Worm (Caenorhabditis elegans) whole organism, L1 larva: ENCODE measurements around the gene che-11.

Source experiments
- mab-9 ChIP-seq: fragments of 200-800 bp; sonication (Bioruptor generic); IDR thresholded peaks from 2 replicates; pipeline ENCODE4 v1.3.6; 2022; ENCODE audit warnings: missing genetic modification reagents, missing genetic modification characterization, missing compliant biosample characterization
- nhr-237 ChIP-seq: fragments of 150-350 bp; optimal IDR thresholded peaks from 2 replicates; lab custom pipeline; 2014; ENCODE audit warnings: missing biosample characterization, missing genetic modification characterization
- pag-3 ChIP-seq: sonication (generic microtip); optimal IDR thresholded peaks from 2 replicates; lab custom pipeline; 2017; ENCODE audit warnings: missing genetic modification characterization, mild to moderate bottlenecking, missing compliant biosample characterization, antibody characterized with exemption, borderline replicate concordance; ENCODE audit not compliant: insufficient read depth
- snpc-4 ChIP-seq: fragments of 150-350 bp; optimal IDR thresholded peaks from 2 replicates; lab custom pipeline; 2014; ENCODE audit warnings: missing biosample characterization, missing genetic modification characterization

ce11 chrV:12137942-12138341 lies 12.6 kb downstream of the che-11 start:
- no peak for TF ChIP-seq nhr-237
- no peak for TF ChIP-seq snpc-4 (tag; lab: Kevin White, UChicago)
- no peak for TF ChIP-seq pag-3 (tag; lab: Kevin White, UChicago)
- no peak for TF ChIP-seq mab-9 (GFP tag; lab: Robert Waterston, UW)
